Worm (Caenorhabditis elegans) whole organism, L4 larva: ENCODE results near the gene gly-13.

Source experiments
- arid-1 ChIP-seq: fragments of 200-800 bp; sonication (Bioruptor generic); conservative IDR thresholded peaks from 2 replicates; pipeline ENCODE4 v1.3.6; 2022; ENCODE audit warnings: missing genetic modification reagents, missing genetic modification characterization, missing compliant biosample characterization
- daf-8 ChIP-seq: fragments of 200-800 bp; sonication (Bioruptor generic); IDR thresholded peaks from 2 replicates; pipeline ENCODE4 v1.3.6; 2022; ENCODE audit warnings: missing genetic modification characterization, missing compliant biosample characterization
- egl-27 ChIP-seq: sonication (generic microtip); optimal IDR thresholded peaks from 3 replicates; lab custom pipeline; 2017; ENCODE audit warnings: missing biosample characterization, missing genetic modification reagents, missing genetic modification characterization
- jun-1 ChIP-seq: fragments of 150-350 bp; optimal IDR thresholded peaks from 2 replicates; lab custom pipeline; 2014; ENCODE audit warnings: missing biosample characterization, missing genetic modification reagents, missing genetic modification characterization
- lin-39 ChIP-seq: fragments of 150-350 bp; optimal IDR thresholded peaks from 2 replicates; lab custom pipeline; 2014; ENCODE audit warnings: missing biosample characterization, missing genetic modification reagents, missing genetic modification characterization
- set-16 ChIP-seq: fragments of 200-800 bp; sonication (Bioruptor generic); IDR thresholded peaks from 2 replicates; pipeline ENCODE4 v1.3.6; 2022; ENCODE audit warnings: missing genetic modification reagents, missing genetic modification characterization, missing compliant biosample characterization
- snpc-4 ChIP-seq: fragments of 150-350 bp; optimal IDR thresholded peaks from 2 replicates; lab custom pipeline; 2014; ENCODE audit warnings: missing biosample characterization, missing genetic modification characterization
- unc-39 ChIP-seq: sonication (generic microtip); optimal IDR thresholded peaks from 2 replicates; lab custom pipeline; 2017; ENCODE audit warnings: missing biosample characterization, missing genetic modification characterization
- ztf-11 ChIP-seq: fragments of 150-350 bp; optimal IDR thresholded peaks from 2 replicates; lab custom pipeline; 2014; ENCODE audit warnings: missing biosample characterization, missing genetic modification characterization

DNA sequence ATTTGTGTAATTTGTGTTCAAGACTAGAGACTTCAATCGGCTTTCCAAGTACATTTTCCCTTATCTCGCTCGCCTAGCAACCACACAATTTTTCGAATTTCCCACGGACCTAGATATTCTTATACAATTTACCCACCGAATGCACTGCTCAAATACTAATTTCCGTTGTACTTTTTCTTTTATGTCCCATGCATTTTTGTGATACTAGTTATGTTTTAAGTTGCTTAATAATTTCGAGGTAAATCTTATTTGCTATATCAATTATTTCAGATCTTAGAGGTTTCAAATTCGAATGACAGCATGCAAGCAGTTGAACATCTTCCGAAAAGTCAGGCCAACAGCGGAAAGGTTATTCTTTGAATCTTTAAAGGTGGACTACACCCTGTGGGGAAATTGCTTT is 36.9 kb downstream of the gly-13 start, which contains the start of gene F18G5.1:
- TF ChIP-seq unc-39 (tag; lab: Kevin White, UChicago), result no peak
- no peak for TF ChIP-seq egl-27 (tag; lab: Kevin White, UChicago)
- no peak for TF ChIP-seq jun-1 (tag; lab: Kevin White, UChicago)
- no peak for TF ChIP-seq snpc-4 (tag; lab: Kevin White, UChicago)
- no peak for TF ChIP-seq daf-8 (GFP tag; lab: Robert Waterston, UW)
- no peak for TF ChIP-seq lin-39
- TF ChIP-seq ztf-11, result no peak
- TF ChIP-seq set-16 (GFP tag; lab: Robert Waterston, UW), result no peak
- no peak for TF ChIP-seq arid-1
